Fruit fly (Drosophila melanogaster) whole organism, prepupa: ENCODE data around the gene CG33947.

Experiments used
- CG10669 ChIP-seq: fragments of 200-800 bp; sonication (Bioruptor generic); optimal IDR thresholded peaks from 3 replicates; lab custom pipeline; 2018; ENCODE audit warnings: missing biosample characterization, mild to moderate bottlenecking, missing genetic modification characterization, moderate library complexity
- CG11902 ChIP-seq: fragments of 200-800 bp; sonication (Bioruptor generic); optimal IDR thresholded peaks from 3 replicates; lab custom pipeline; 2016; ENCODE audit warnings: missing biosample characterization, missing genetic modification characterization
- CG16779 ChIP-seq: fragments of 200-800 bp; sonication (Bioruptor generic); optimal IDR thresholded peaks from 3 replicates; lab custom pipeline; 2017; ENCODE audit warnings: missing biosample characterization, mild to moderate bottlenecking, missing genetic modification characterization
- CG31627 ChIP-seq: fragments of 200-800 bp; sonication (Bioruptor generic); optimal IDR thresholded peaks from 3 replicates; lab custom pipeline; 2016; ENCODE audit warnings: missing biosample characterization, missing genetic modification characterization
- CG6163 ChIP-seq: fragments of 200-800 bp; sonication (Bioruptor generic); IDR thresholded peaks from 3 replicates; pipeline ENCODE4 v1.3.6; 2022; ENCODE audit warnings: missing biosample characterization, missing genetic modification characterization
- CG6276 ChIP-seq: fragments of 200-800 bp; sonication (Bioruptor generic); optimal IDR thresholded peaks from 2 replicates; lab custom pipeline; 2017; ENCODE audit warnings: missing biosample characterization, mild to moderate bottlenecking, missing genetic modification characterization
- CG6792 ChIP-seq: fragments of 200-800 bp; sonication (Bioruptor generic); optimal IDR thresholded peaks from 3 replicates; lab custom pipeline; 2016; ENCODE audit warnings: missing biosample characterization, missing genetic modification characterization
- CG6854 ChIP-seq: fragments of 200-800 bp; sonication (Bioruptor generic); optimal IDR thresholded peaks from 2 replicates; lab custom pipeline; 2017; ENCODE audit warnings: missing biosample characterization, mild to moderate bottlenecking, missing genetic modification characterization
- CG8119 ChIP-seq: fragments of 200-800 bp; sonication (Bioruptor generic); IDR thresholded peaks from 3 replicates; pipeline ENCODE4 v1.3.6; 2022; ENCODE audit warnings: missing biosample characterization, missing genetic modification characterization
- CG8632 ChIP-seq: fragments of 200-800 bp; sonication (Bioruptor generic); optimal IDR thresholded peaks from 3 replicates; lab custom pipeline; 2016; ENCODE audit warnings: missing biosample characterization, missing genetic modification characterization
- Ets96B ChIP-seq: fragments of 200-800 bp; optimal IDR thresholded peaks from 2 replicates; lab custom pipeline; 2019; ENCODE audit warnings: missing biosample characterization, mild to moderate bottlenecking, missing genetic modification characterization, moderate library complexity
- Lpt ChIP-seq: fragments of 200-800 bp; sonication (Bioruptor generic); optimal IDR thresholded peaks from 3 replicates; lab custom pipeline; 2016; ENCODE audit warnings: missing biosample characterization, missing genetic modification characterization
- Sox15 ChIP-seq: fragments of 200-800 bp; sonication (Bioruptor generic); optimal IDR thresholded peaks from 3 replicates; lab custom pipeline; 2016; ENCODE audit warnings: missing biosample characterization, missing genetic modification characterization
- dac ChIP-seq: fragments of 200-800 bp; sonication (Bioruptor generic); optimal IDR thresholded peaks from 2 replicates; lab custom pipeline; 2017; ENCODE audit warnings: missing biosample characterization, mild to moderate bottlenecking, missing genetic modification characterization
- eg ChIP-seq: fragments of 200-800 bp; sonication (Bioruptor generic); IDR thresholded peaks from 3 replicates; pipeline ENCODE4 v1.3.6; 2022; ENCODE audit warnings: missing biosample characterization, missing genetic modification characterization
- esn ChIP-seq: fragments of 200-800 bp; sonication (Bioruptor generic); optimal IDR thresholded peaks from 2 replicates; lab custom pipeline; 2016; ENCODE audit warnings: missing biosample characterization, mild to moderate bottlenecking, missing genetic modification characterization, moderate library complexity
- fd59A ChIP-seq: fragments of 200-800 bp; sonication (Bioruptor generic); optimal IDR thresholded peaks from 2 replicates; lab custom pipeline; 2017; ENCODE audit warnings: missing biosample characterization, mild to moderate bottlenecking, missing genetic modification characterization, missing genetic modification reagents
- fd85E ChIP-seq: fragments of 200-800 bp; sonication (Bioruptor generic); optimal IDR thresholded peaks from 3 replicates; lab custom pipeline; 2016; ENCODE audit warnings: missing biosample characterization, missing genetic modification characterization
- salr ChIP-seq, 2 experiments: fragments of 200-800 bp; sonication (Bioruptor generic); optimal IDR thresholded peaks; 3 replicates each; lab custom pipeline; 2016 to 2018; ENCODE audit warnings: missing biosample characterization in 2 of 2, missing genetic modification characterization in 2 of 2, mild to moderate bottlenecking in 1 of 2
- ss ChIP-seq, 2 experiments: fragments of 200-800 bp; sonication (Bioruptor generic); optimal IDR thresholded peaks; 2 replicates in 1 of 2; 3 replicates in 1 of 2; lab custom pipeline; 2017 to 2018; ENCODE audit warnings: mild to moderate bottlenecking in 2 of 2, missing biosample characterization in 2 of 2, missing genetic modification characterization in 2 of 2, moderate library complexity in 1 of 2
- svp ChIP-seq: fragments of 200-800 bp; sonication (Bioruptor generic); peaks from one replicate; lab custom pipeline; 2016; ENCODE audit warnings: missing biosample characterization, missing genetic modification characterization

Gene CG33947

DNA sequence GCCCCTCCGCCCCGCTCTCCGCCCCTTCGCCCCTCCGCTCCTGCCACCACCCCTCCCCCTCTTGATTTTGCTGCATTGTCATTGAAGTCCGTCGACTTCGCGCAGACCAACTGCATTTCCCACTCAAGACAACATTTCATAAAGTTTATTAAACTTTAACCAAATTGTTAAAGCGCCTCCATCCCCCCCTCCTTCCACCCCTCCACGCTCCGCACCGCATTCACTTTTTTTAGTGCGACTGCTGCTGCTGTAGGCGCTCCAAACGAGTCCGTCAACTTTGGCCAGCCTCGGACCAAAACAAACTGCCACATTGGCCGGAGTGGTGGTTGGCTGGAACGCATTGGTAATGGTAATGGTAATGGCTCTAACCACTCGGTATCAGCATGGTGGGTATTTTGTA, 42.6 kb downstream of the CG33947 start:
- TF ChIP-seq CG6276 (peak; percentile 37), Ets96B (tag; lab: Kevin White, UChicago) (no peak), Lpt (peak; percentile 54), svp (GFP tag; lab: Kevin White, UChicago) (no peak), eg (peak; percentile 57; the same call in 1 of the 3 replicates), CG8119 (peak; percentile 25; the same call in 1 of the 3 replicates)

DNA sequence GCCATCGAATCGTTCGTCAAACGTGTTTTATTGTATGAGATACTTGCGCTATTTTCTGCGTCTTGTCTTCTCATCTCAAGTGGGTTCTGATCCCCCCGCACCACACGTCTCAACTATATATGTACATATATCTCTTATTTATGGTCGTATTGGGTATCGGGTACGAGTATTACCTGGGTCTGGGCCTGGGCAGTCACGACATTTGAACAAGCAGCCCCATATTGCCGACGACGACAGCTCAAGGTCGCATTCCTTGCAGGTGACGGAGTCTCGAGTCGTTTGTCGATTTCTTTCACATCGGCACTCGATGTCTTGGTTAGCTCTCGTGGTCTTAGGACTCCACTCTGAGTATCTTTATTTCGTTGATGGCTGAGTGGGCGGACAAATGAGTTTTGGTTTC, 48.8 kb downstream of the CG33947 start:
- TF ChIP-seq svp (GFP tag; lab: Kevin White, UChicago) (no peak), ss (GFP tag; optimal IDR thresholded peaks at IDR 0.05; lab: Kevin White, UChicago) (peak in 1 of 2 experiments; percentile 32)

dm6 chr3L:11147675-11148074, 51.4 kb downstream of the CG33947 start:
- TF ChIP-seq fd59A (GFP tag; lab: Kevin White, UChicago) (no peak), CG16779 (tag; lab: Kevin White, UChicago) (no peak), fd85E (GFP tag; lab: Kevin White, UChicago) (no peak), CG6276 (no peak), CG6792 (no peak), CG10669 (GFP tag; lab: Kevin White, UChicago) (no peak), Sox15 (GFP tag; lab: Kevin White, UChicago) (no peak), CG8632 (GFP tag; lab: Kevin White, UChicago) (no peak), esn (no peak), dac (GFP tag; lab: Kevin White, UChicago) (no peak), CG11902 (GFP tag; lab: Kevin White, UChicago) (no peak), salr (GFP tag; optimal IDR thresholded peaks at IDR 0.05; lab: Kevin White, UChicago) (no peak), CG6163 (GFP tag; lab: Robert Waterston, UW) (no peak), CG6854 (GFP tag; lab: Kevin White, UChicago) (no peak), CG31627 (GFP tag; lab: Kevin White, UChicago) (no peak)
